Fruit fly (Drosophila melanogaster) whole organism, embryonic: ENCODE results near the gene CG16953.

ENCODE experiments used
- Bgb ChIP-seq: fragments of 200-800 bp; sonication (Bioruptor generic); IDR thresholded peaks from 2 replicates; pipeline ENCODE4 v1.3.6; 2022; ENCODE audit warnings: missing biosample characterization, missing genetic modification characterization; ENCODE audit not compliant: partially characterized antibody
- Blimp-1 ChIP-seq: fragments of 200-800 bp; sonication (Bioruptor generic); optimal IDR thresholded peaks from 3 replicates; lab custom pipeline; 2018; ENCODE audit warnings: missing biosample characterization, missing genetic modification characterization, mild to moderate bottlenecking, moderate library complexity, missing genetic modification reagents
- CG10431 ChIP-seq: fragments of 200-800 bp; sonication (Bioruptor generic); optimal IDR thresholded peaks from 3 replicates; lab custom pipeline; 2018; ENCODE audit warnings: missing biosample characterization, mild to moderate bottlenecking, missing genetic modification characterization
- CG14050 ChIP-seq: fragments of 200-800 bp; sonication (Bioruptor generic); IDR thresholded peaks from 3 replicates; pipeline ENCODE4 v1.3.6; 2022; ENCODE audit warnings: missing biosample characterization, missing genetic modification characterization
- CG15479 ChIP-seq: fragments of 200-800 bp; sonication (Bioruptor generic); optimal IDR thresholded peaks from 3 replicates; lab custom pipeline; 2019; ENCODE audit warnings: missing biosample characterization, mild to moderate bottlenecking, missing genetic modification characterization, moderate library complexity
- CG15514 ChIP-seq: fragments of 200-800 bp; sonication (Bioruptor generic); optimal IDR thresholded peaks from 3 replicates; lab custom pipeline; 2017; ENCODE audit warnings: missing biosample characterization, missing genetic modification characterization, mild to moderate bottlenecking, moderate library complexity, missing genetic modification reagents
- CG1602 ChIP-seq: fragments of 200-800 bp; sonication (Bioruptor generic); optimal IDR thresholded peaks from 3 replicates; lab custom pipeline; 2016; ENCODE audit warnings: missing biosample characterization, missing genetic modification characterization
- CG1603 ChIP-seq: fragments of 200-800 bp; sonication (Bioruptor generic); optimal IDR thresholded peaks from 2 replicates; lab custom pipeline; 2019; ENCODE audit warnings: missing biosample characterization, mild to moderate bottlenecking, missing genetic modification characterization, moderate library complexity
- CG17385 ChIP-seq: fragments of 200-800 bp; sonication (Bioruptor generic); optimal IDR thresholded peaks from 3 replicates; lab custom pipeline; 2018; ENCODE audit warnings: missing biosample characterization, mild to moderate bottlenecking, missing genetic modification characterization
- CG1832 ChIP-seq: fragments of 200-800 bp; sonication (Bioruptor generic); optimal IDR thresholded peaks from 2 replicates; lab custom pipeline; 2017; ENCODE audit warnings: missing biosample characterization, mild to moderate bottlenecking, missing genetic modification characterization, inconsistent platforms
- CG18599 ChIP-seq: fragments of 200-800 bp; sonication (Bioruptor generic); optimal IDR thresholded peaks from 3 replicates; lab custom pipeline; 2017; ENCODE audit warnings: missing biosample characterization, missing genetic modification characterization, mild to moderate bottlenecking, moderate library complexity, missing genetic modification reagents
- CG2116 ChIP-seq: fragments of 200-800 bp; sonication (Bioruptor generic); optimal IDR thresholded peaks from 3 replicates; lab custom pipeline; 2018; ENCODE audit warnings: missing biosample characterization, mild to moderate bottlenecking, missing genetic modification characterization
- CG32767 ChIP-seq: fragments of 200-800 bp; sonication (Bioruptor generic); IDR thresholded peaks from 2 replicates; pipeline ENCODE4 v1.3.6; 2022; ENCODE audit warnings: missing biosample characterization, missing genetic modification characterization
- CG3281 ChIP-seq: fragments of 200-800 bp; sonication (Bioruptor generic); optimal IDR thresholded peaks from 3 replicates; lab custom pipeline; 2017; ENCODE audit warnings: missing biosample characterization, mild to moderate bottlenecking, missing genetic modification characterization
- CG34422 ChIP-seq: fragments of 200-800 bp; sonication (Bioruptor generic); IDR thresholded peaks from 3 replicates; pipeline ENCODE4 v1.3.6; 2022; ENCODE audit warnings: missing biosample characterization, missing genetic modification characterization
- CG3726 ChIP-seq: fragments of 200-800 bp; sonication (Bioruptor generic); IDR thresholded peaks from 3 replicates; pipeline ENCODE4, ENCODE4 v1.3.6; 2022; ENCODE audit warnings: missing biosample characterization, missing genetic modification characterization
- CG4328 ChIP-seq: fragments of 200-800 bp; sonication (Bioruptor generic); optimal IDR thresholded peaks from 3 replicates; lab custom pipeline; 2017; ENCODE audit warnings: missing biosample characterization, missing genetic modification reagents, missing genetic modification characterization
- CG4360 ChIP-seq: fragments of 200-800 bp; sonication (Bioruptor generic); IDR thresholded peaks from 2 replicates; pipeline ENCODE4 v1.3.6; 2022; ENCODE audit warnings: missing biosample characterization, missing genetic modification characterization
- CG5180 ChIP-seq: fragments of 200-800 bp; sonication (Bioruptor generic); optimal IDR thresholded peaks from 3 replicates; lab custom pipeline; 2017; ENCODE audit warnings: missing biosample characterization, missing genetic modification characterization, mild to moderate bottlenecking, moderate library complexity, missing genetic modification reagents
- CG7928 ChIP-seq: fragments of 200-800 bp; sonication (Bioruptor generic); optimal IDR thresholded peaks from 2 replicates; lab custom pipeline; 2017; ENCODE audit warnings: missing biosample characterization, mild to moderate bottlenecking, missing genetic modification characterization
- Drgx ChIP-seq: fragments of 200-800 bp; sonication (Bioruptor generic); IDR thresholded peaks from 2 replicates; pipeline ENCODE4 v1.3.6; 2022; ENCODE audit warnings: missing biosample characterization, missing genetic modification characterization
- Ets65A ChIP-seq: fragments of 200-800 bp; sonication (Bioruptor generic); peaks from one replicate; lab custom pipeline; 2016; ENCODE audit warnings: missing biosample characterization, missing genetic modification characterization
- Fer1 ChIP-seq: fragments of 200-800 bp; sonication (Bioruptor generic); optimal IDR thresholded peaks from 2 replicates; lab custom pipeline; 2017; ENCODE audit warnings: missing biosample characterization, mild to moderate bottlenecking, missing genetic modification characterization
- Hr51 ChIP-seq, 2 experiments: fragments of 200-800 bp; sonication (Bioruptor generic); optimal IDR thresholded peaks; 2 replicates in 1 of 2; 3 replicates in 1 of 2; lab custom pipeline; 2016 to 2018; ENCODE audit warnings: missing biosample characterization in 2 of 2, missing genetic modification characterization in 2 of 2, mild to moderate bottlenecking in 1 of 2, moderate library complexity in 1 of 2
- MESR4 ChIP-seq: fragments of 200-800 bp; sonication (Bioruptor generic); optimal IDR thresholded peaks from 2 replicates; lab custom pipeline; 2018; ENCODE audit warnings: missing biosample characterization, mild to moderate bottlenecking, missing genetic modification characterization, moderate library complexity
- Med ChIP-seq: fragments of 200-800 bp; sonication (Bioruptor generic); peaks from one replicate; lab custom pipeline; 2016; ENCODE audit warnings: missing biosample characterization, missing genetic modification characterization, mild to moderate bottlenecking, inconsistent platforms, moderate library complexity
- Vsx1 ChIP-seq: fragments of 200-800 bp; sonication (Bioruptor generic); optimal IDR thresholded peaks from 2 replicates; lab custom pipeline; 2017; ENCODE audit warnings: missing biosample characterization, mild to moderate bottlenecking, missing genetic modification characterization, missing genetic modification reagents
- abd-A ChIP-seq: fragments of 200-800 bp; sonication (Bioruptor generic); optimal IDR thresholded peaks from 3 replicates; lab custom pipeline; 2019; ENCODE audit warnings: missing biosample characterization, mild to moderate bottlenecking, missing genetic modification characterization, moderate library complexity
- eyg ChIP-seq: fragments of 200-800 bp; sonication (Bioruptor generic); optimal IDR thresholded peaks from 3 replicates; lab custom pipeline; 2016; ENCODE audit warnings: missing biosample characterization, missing genetic modification characterization
- ftz-f1 ChIP-seq: fragments of 200-800 bp; sonication (Bioruptor generic); optimal IDR thresholded peaks from 2 replicates; lab custom pipeline; 2016; ENCODE audit warnings: missing biosample characterization, missing genetic modification characterization
- maf-S ChIP-seq: fragments of 200-800 bp; sonication (Bioruptor generic); optimal IDR thresholded peaks from 2 replicates; lab custom pipeline; 2016; ENCODE audit warnings: missing biosample characterization, missing genetic modification characterization
- mirr ChIP-seq: fragments of 200-800 bp; sonication (Bioruptor generic); optimal IDR thresholded peaks from 3 replicates; lab custom pipeline; 2018; ENCODE audit warnings: missing biosample characterization, mild to moderate bottlenecking, missing genetic modification characterization
- nerfin-1 ChIP-seq: fragments of 200-800 bp; sonication (Bioruptor generic); optimal IDR thresholded peaks from 3 replicates; lab custom pipeline; 2019; ENCODE audit warnings: missing biosample characterization, mild to moderate bottlenecking, missing genetic modification characterization, moderate library complexity
- onecut ChIP-seq: fragments of 200-800 bp; sonication (Bioruptor generic); IDR thresholded peaks from 2 replicates; pipeline ENCODE4 v1.3.6; 2022; ENCODE audit warnings: missing biosample characterization, missing genetic modification characterization
- pita ChIP-seq: fragments of 200-800 bp; sonication (Bioruptor generic); optimal IDR thresholded peaks from 2 replicates; lab custom pipeline; 2017; ENCODE audit warnings: missing biosample characterization, mild to moderate bottlenecking, missing genetic modification characterization
- scrt ChIP-seq: fragments of 200-800 bp; sonication (Bioruptor generic); optimal IDR thresholded peaks from 2 replicates; lab custom pipeline; 2018; ENCODE audit warnings: missing biosample characterization, mild to moderate bottlenecking, missing genetic modification characterization, moderate library complexity
- seq ChIP-seq: fragments of 200-800 bp; sonication (Bioruptor generic); IDR thresholded peaks from 2 replicates; pipeline ENCODE4 v1.3.6; 2022; ENCODE audit warnings: missing biosample characterization, missing genetic modification characterization
- so ChIP-seq: fragments of 200-800 bp; sonication (Bioruptor generic); IDR thresholded peaks from 3 replicates; pipeline ENCODE4 v1.3.6; 2022; ENCODE audit warnings: missing biosample characterization, missing genetic modification characterization
- tll ChIP-seq, 2 experiments: fragments of 200-800 bp in 1 of 2; fragments of >200 bp in 1 of 2; sonication (Bioruptor generic) in 1 of 2; optimal IDR thresholded peaks; 2 replicates each; lab custom pipeline; 2017 to 2019; ENCODE audit warnings: missing biosample characterization in 2 of 2, missing genetic modification characterization in 2 of 2, mild to moderate bottlenecking in 1 of 2, moderate library complexity in 1 of 2
- tna ChIP-seq: fragments of 200-800 bp; sonication (Bioruptor generic); IDR thresholded peaks from 2 replicates; pipeline ENCODE4 v1.3.6; 2022; ENCODE audit warnings: missing biosample characterization, missing genetic modification characterization; ENCODE audit not compliant: partially characterized antibody
- wek ChIP-seq: fragments of 200-800 bp; sonication (Bioruptor generic); optimal IDR thresholded peaks from 3 replicates; lab custom pipeline; 2018; ENCODE audit warnings: missing biosample characterization, mild to moderate bottlenecking, missing genetic modification characterization, moderate library complexity

Gene CG16953

DNA sequence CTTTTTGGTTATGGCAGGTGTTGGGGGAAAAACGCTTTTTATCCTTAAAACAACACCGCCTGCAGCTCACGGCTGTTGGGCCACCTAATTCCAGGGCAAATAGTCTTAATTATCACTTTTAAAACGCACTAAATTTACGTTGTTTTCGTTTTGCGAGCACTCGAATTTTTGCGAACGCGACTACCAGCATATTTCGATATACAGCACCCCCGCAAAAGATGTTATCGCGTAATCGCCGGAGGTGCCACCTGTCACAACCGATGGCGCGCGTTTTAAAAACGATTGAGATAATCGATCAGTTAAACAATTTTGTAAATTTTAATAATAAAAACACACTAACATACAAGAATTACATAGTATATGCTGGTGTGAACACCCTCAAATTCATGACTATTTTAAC is 33.5 kb downstream of the CG16953 start, which contains the start of gene Stat92E (continued):
- TF ChIP-seq CG7928 (GFP tag; lab: Kevin White, UChicago): no peak

DNA sequence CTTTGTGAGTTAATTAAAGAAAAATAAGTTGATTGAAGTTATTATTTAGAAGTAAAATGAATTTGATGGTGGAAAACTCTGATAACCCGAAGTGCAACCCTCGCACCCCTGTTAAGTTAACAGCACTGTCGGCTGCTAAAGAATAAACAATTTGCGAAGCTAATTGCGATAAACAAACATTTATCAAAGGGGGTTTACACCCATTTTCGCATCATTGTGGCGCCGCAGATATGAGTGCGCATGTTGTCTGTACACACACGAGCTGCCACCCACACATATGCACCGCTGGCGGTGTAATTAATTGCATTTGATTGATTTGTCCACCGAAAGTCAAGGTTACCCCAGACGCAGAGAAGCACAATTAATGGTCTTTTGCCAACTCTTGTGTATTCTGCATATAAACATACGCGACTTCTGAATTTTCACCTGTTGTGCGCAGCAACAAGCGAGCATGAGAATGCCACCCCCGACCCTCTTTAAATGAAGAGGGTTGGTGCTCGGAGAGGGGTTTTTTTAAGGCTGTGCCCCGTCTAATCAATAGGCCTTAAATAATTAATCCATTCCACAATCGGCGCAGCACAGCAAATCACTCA is 34.0 kb downstream of the CG16953 start:
- TF ChIP-seq CG32767 (GFP tag; lab: Robert Waterston, UW) (0 out of 2 replicates have a peak, but pooled peaks have one; percentile 42), CG15479 (peak; percentile 3), CG5180 (GFP tag; lab: Kevin White, UChicago) (peak; percentile 22), onecut (GFP tag; lab: Robert Waterston, UW) (peak; percentile 48), CG1602 (GFP tag; lab: Kevin White, UChicago) (no peak), CG1832 (GFP tag; lab: Kevin White, UChicago) (no peak), CG17385 (GFP tag; lab: Kevin White, UChicago) (peak; percentile 24), so (GFP tag; lab: Robert Waterston, UW) (no peak), CG1603 (tag; lab: Kevin White, UChicago) (peak; percentile 14), mirr (GFP tag; lab: Kevin White, UChicago) (peak; percentile 42), tna (0 out of 2 replicates have a peak, but pooled peaks have one; percentile 15), CG4360 (GFP tag; lab: Robert Waterston, UW) (no peak), CG3726 (no peak), CG2116 (peak; percentile 90), abd-A (tag; lab: Kevin White, UChicago) (peak; percentile 16), maf-S (GFP tag; lab: Kevin White, UChicago) (no peak), Ets65A (peak; percentile 69), ftz-f1 (GFP tag; lab: Kevin White, UChicago) (peak; percentile 8), CG10431 (GFP tag; lab: Kevin White, UChicago) (no peak), Med (GFP tag; lab: Kevin White, UChicago) (peak; percentile 45), seq (GFP tag; lab: Robert Waterston, UW) (peak; percentile 40; the same call in 1 of the 2 replicates), Vsx1 (GFP tag; lab: Kevin White, UChicago) (peak; percentile 38), Hr51 (GFP tag; optimal IDR thresholded peaks at IDR 0.05; lab: Kevin White, UChicago) (no peak), CG7928 (GFP tag; lab: Kevin White, UChicago) (peak; percentile 80), tll (GFP tag; optimal IDR thresholded peaks at IDR 0.05; lab: Kevin White, UChicago) (peak in 1 of 2 experiments; percentile 74), CG3281 (GFP tag; lab: Kevin White, UChicago) (peak; percentile 0), wek (peak; percentile 24), Fer1 (GFP tag; lab: Kevin White, UChicago) (peak; percentile 7), MESR4 (peak; percentile 24), scrt (peak; percentile 97), Drgx (0 out of 2 replicates have a peak, but pooled peaks have one; percentile 7), CG34422 (GFP tag; lab: Robert Waterston, UW) (peak; percentile 21; the same call in 1 of the 3 replicates), nerfin-1 (peak; percentile 18), CG4328 (GFP tag; lab: Kevin White, UChicago) (peak; percentile 8), Blimp-1 (GFP tag; lab: Kevin White, UChicago) (no peak), CG18599 (peak; percentile 10), pita (GFP tag; lab: Kevin White, UChicago) (peak; percentile 35), CG15514 (GFP tag; lab: Kevin White, UChicago) (peak; percentile 21), CG14050 (no peak), eyg (GFP tag; lab: Kevin White, UChicago) (peak; percentile 10), Bgb (GFP tag; lab: Robert Waterston, UW) (peak; percentile 6; the same call in 1 of the 2 replicates)
